Worm (Caenorhabditis elegans) whole organism, L1 larva: Measurements from ENCODE around the gene hot-7.
A peak's percentile ranks its signal among the peaks of the same experiment; 100 is the strongest.

Experiments used
- C04F5.9 ChIP-seq: sonication (generic microtip); optimal IDR thresholded peaks from 2 replicates; lab custom pipeline; 2016; ENCODE audit warnings: missing genetic modification characterization, missing compliant biosample characterization
- C16A3.4 ChIP-seq: fragments of 150-350 bp; optimal IDR thresholded peaks from 2 replicates; lab custom pipeline; 2014; ENCODE audit warnings: missing biosample characterization, missing genetic modification characterization
- C34B4.2 ChIP-seq: sonication (generic microtip); optimal IDR thresholded peaks from 2 replicates; lab custom pipeline; 2017; ENCODE audit warnings: mild to moderate bottlenecking, missing genetic modification characterization, missing compliant biosample characterization
- ceh-8 ChIP-seq: fragments of 200-800 bp; sonication (Bioruptor generic); optimal IDR thresholded peaks from 2 replicates; lab custom pipeline; 2018; ENCODE audit warnings: mild to moderate bottlenecking, missing genetic modification characterization, moderate library complexity, missing compliant biosample characterization
- ceh-88 ChIP-seq: fragments of 200-800 bp; sonication (Bioruptor generic); IDR thresholded peaks from 2 replicates; pipeline ENCODE4 v1.3.6; 2022; ENCODE audit warnings: missing genetic modification characterization, missing compliant biosample characterization
- ceh-90 ChIP-seq: sonication (generic microtip); optimal IDR thresholded peaks from 2 replicates; lab custom pipeline; 2016; ENCODE audit warnings: missing genetic modification characterization, missing compliant biosample characterization
- dsc-1 ChIP-seq: sonication (generic microtip); optimal IDR thresholded peaks from 2 replicates; lab custom pipeline; 2016; ENCODE audit warnings: mild to moderate bottlenecking, missing genetic modification characterization, missing compliant biosample characterization
- efl-1 ChIP-seq, 4 experiments: fragments of 150-350 bp; optimal IDR thresholded peaks in 3 of 4; peaks in 1 of 4; 1 replicate in 1 of 4; 2 replicates in 3 of 4; lab custom pipeline; 2014; ENCODE audit warnings: missing biosample characterization in 2 of 4, missing genetic modification characterization in 2 of 4, missing genetic modification reagents in 2 of 4
- efl-3 ChIP-seq: fragments of 200-800 bp; sonication (Bioruptor generic); optimal IDR thresholded peaks from 2 replicates; lab custom pipeline; 2018; ENCODE audit warnings: mild to moderate bottlenecking, missing genetic modification characterization, missing compliant biosample characterization
- egl-13 ChIP-seq: sonication (generic microtip); optimal IDR thresholded peaks from 2 replicates; lab custom pipeline; 2016; ENCODE audit warnings: missing genotype, missing genetic modification reagents, missing genetic modification characterization, missing compliant biosample characterization
- egl-27 ChIP-seq, 2 experiments: fragments of 150-350 bp in 1 of 2; sonication (generic microtip); optimal IDR thresholded peaks; 3 replicates each; lab custom pipeline; 2017 to 2018; ENCODE audit warnings: missing biosample characterization in 2 of 2, missing genetic modification characterization in 2 of 2, missing genetic modification reagents in 2 of 2
- fkh-10 ChIP-seq: sonication (generic microtip); optimal IDR thresholded peaks from 2 replicates; lab custom pipeline; 2017; ENCODE audit warnings: missing biosample characterization, missing genetic modification reagents, missing genetic modification characterization
- fos-1 ChIP-seq: fragments of 150-350 bp; optimal IDR thresholded peaks from 2 replicates; lab custom pipeline; 2014; ENCODE audit warnings: missing biosample characterization, missing genetic modification characterization
- hpl-2 ChIP-seq: fragments of 150-350 bp; optimal IDR thresholded peaks from 2 replicates; lab custom pipeline; 2014; ENCODE audit warnings: missing biosample characterization, missing genetic modification reagents, missing genetic modification characterization
- lin-13 ChIP-seq: fragments of 150-350 bp; optimal IDR thresholded peaks from 2 replicates; lab custom pipeline; 2014; ENCODE audit warnings: missing biosample characterization, missing genetic modification reagents, missing genetic modification characterization
- lin-14 ChIP-seq: fragments of 200-800 bp; sonication (Bioruptor generic); optimal IDR thresholded peaks from 2 replicates; lab custom pipeline; 2018; ENCODE audit warnings: mild to moderate bottlenecking, missing genetic modification characterization, moderate library complexity, missing compliant biosample characterization
- lin-15B ChIP-seq: fragments of 150-350 bp; sonication (generic microtip); optimal IDR thresholded peaks from 3 replicates; lab custom pipeline; 2014; ENCODE audit warnings: missing biosample characterization, missing genetic modification characterization
- lin-39 ChIP-seq: fragments of 150-350 bp; optimal IDR thresholded peaks from 2 replicates; lab custom pipeline; 2014; ENCODE audit warnings: missing biosample characterization, missing genetic modification reagents, missing genetic modification characterization
- lsy-2 ChIP-seq, 2 experiments: fragments of 150-350 bp; optimal IDR thresholded peaks; 2 replicates each; lab custom pipeline; 2014; ENCODE audit warnings: missing biosample characterization in 2 of 2, missing genetic modification characterization in 2 of 2
- mdl-1 ChIP-seq, 2 experiments: fragments of 150-350 bp; optimal IDR thresholded peaks; 2 replicates each; lab custom pipeline; 2014 to 2017; ENCODE audit warnings: missing biosample characterization in 2 of 2, missing genetic modification characterization in 2 of 2, inconsistent platforms in 1 of 2
- mep-1 ChIP-seq: fragments of 150-350 bp; optimal IDR thresholded peaks from 2 replicates; lab custom pipeline; 2014; ENCODE audit warnings: missing biosample characterization, missing genetic modification characterization
- nhr-12 ChIP-seq: sonication (generic microtip); optimal IDR thresholded peaks from 2 replicates; lab custom pipeline; 2017; ENCODE audit warnings: missing biosample characterization, missing genetic modification characterization
- nhr-19 ChIP-seq: fragments of 200-800 bp; sonication (Bioruptor generic); conservative IDR thresholded peaks from 2 replicates; pipeline ENCODE4 v1.3.6; 2022; ENCODE audit warnings: missing genetic modification characterization, missing compliant biosample characterization
- nhr-237 ChIP-seq: fragments of 150-350 bp; optimal IDR thresholded peaks from 2 replicates; lab custom pipeline; 2014; ENCODE audit warnings: missing biosample characterization, missing genetic modification characterization
- nhr-47 ChIP-seq: sonication (generic microtip); optimal IDR thresholded peaks from 2 replicates; lab custom pipeline; 2016; ENCODE audit warnings: mild to moderate bottlenecking, missing genetic modification characterization, moderate library complexity, missing compliant biosample characterization
- nhr-71 ChIP-seq: sonication (generic microtip); optimal IDR thresholded peaks from 2 replicates; lab custom pipeline; 2016; ENCODE audit warnings: mild to moderate bottlenecking, missing genetic modification characterization, moderate library complexity, missing compliant biosample characterization
- nhr-76 ChIP-seq: sonication (generic microtip); optimal IDR thresholded peaks from 2 replicates; lab custom pipeline; 2017; ENCODE audit warnings: missing biosample characterization, missing genetic modification characterization
- nhr-77 ChIP-seq: fragments of 150-350 bp; optimal IDR thresholded peaks from 2 replicates; lab custom pipeline; 2014; ENCODE audit warnings: missing biosample characterization, missing genetic modification characterization
- nhr-84 ChIP-seq: sonication (generic microtip); optimal IDR thresholded peaks from 2 replicates; lab custom pipeline; 2017; ENCODE audit warnings: missing biosample characterization, missing genetic modification characterization
- nhr-90 ChIP-seq: sonication (generic microtip); optimal IDR thresholded peaks from 2 replicates; lab custom pipeline; 2016; ENCODE audit warnings: mild to moderate bottlenecking, missing genetic modification characterization, missing compliant biosample characterization; ENCODE audit not compliant: poor library complexity
- pag-3 ChIP-seq: sonication (generic microtip); optimal IDR thresholded peaks from 2 replicates; lab custom pipeline; 2017; ENCODE audit warnings: missing genetic modification characterization, mild to moderate bottlenecking, missing compliant biosample characterization, antibody characterized with exemption, borderline replicate concordance; ENCODE audit not compliant: insufficient read depth
- rnt-1 ChIP-seq: sonication (generic microtip); optimal IDR thresholded peaks from 2 replicates; lab custom pipeline; 2016; ENCODE audit warnings: mild to moderate bottlenecking, missing genetic modification characterization, moderate library complexity, missing compliant biosample characterization
- skn-1 ChIP-seq: fragments of 150-350 bp; optimal IDR thresholded peaks from 2 replicates; lab custom pipeline; 2014; ENCODE audit warnings: missing biosample characterization, missing genetic modification characterization
- snu-23 ChIP-seq: sonication (generic microtip); optimal IDR thresholded peaks from 2 replicates; lab custom pipeline; 2016; ENCODE audit warnings: missing genetic modification characterization, missing compliant biosample characterization
- sox-4 ChIP-seq: sonication (generic microtip); optimal IDR thresholded peaks from 2 replicates; lab custom pipeline; 2016; ENCODE audit warnings: missing genetic modification characterization, missing compliant biosample characterization
- tbx-2 ChIP-seq: sonication (generic microtip); optimal IDR thresholded peaks from 2 replicates; lab custom pipeline; 2016; ENCODE audit warnings: missing genetic modification characterization, missing compliant biosample characterization
- tlp-1 ChIP-seq: fragments of 150-350 bp; optimal IDR thresholded peaks from 2 replicates; lab custom pipeline; 2014; ENCODE audit warnings: missing biosample characterization, missing genetic modification characterization
- unc-130 ChIP-seq: fragments of 150-350 bp; optimal IDR thresholded peaks from 2 replicates; lab custom pipeline; 2017; ENCODE audit warnings: missing biosample characterization, missing genetic modification characterization, inconsistent platforms
- unc-86 ChIP-seq: sonication (generic microtip); optimal IDR thresholded peaks from 2 replicates; lab custom pipeline; 2016; ENCODE audit warnings: missing genetic modification characterization, missing compliant biosample characterization
- vab-15 ChIP-seq: sonication (generic microtip); optimal IDR thresholded peaks from 2 replicates; lab custom pipeline; 2017; ENCODE audit warnings: missing genotype, mild to moderate bottlenecking, missing genetic modification characterization, missing compliant biosample characterization
- xbp-1 ChIP-seq: sonication (generic microtip); optimal IDR thresholded peaks from 2 replicates; lab custom pipeline; 2016; ENCODE audit warnings: missing genetic modification characterization, missing compliant biosample characterization
- ztf-4 ChIP-seq: fragments of 150-350 bp; optimal IDR thresholded peaks from 2 replicates; lab custom pipeline; 2014; ENCODE audit warnings: missing biosample characterization, missing genetic modification characterization

Gene hot-7

ce11 chrII:14176642-14177041, 34.6 kb upstream of the hot-7 start:
- no peak for TF ChIP-seq nhr-84 (tag; lab: Kevin White, UChicago)
- peak; percentile 59 for TF ChIP-seq lin-14 (GFP tag; lab: Kevin White, UChicago)
- TF ChIP-seq mdl-1 (tag; optimal IDR thresholded peaks at IDR 0.05; lab: Kevin White, UChicago), result no peak
- TF ChIP-seq mep-1 (tag; lab: Kevin White, UChicago), result no peak
- no peak for TF ChIP-seq unc-86 (tag; lab: Kevin White, UChicago)
- no peak for TF ChIP-seq efl-1 (optimal IDR thresholded peaks at IDR 0.05; lab: Kevin White, UChicago)
- TF ChIP-seq efl-1 (GFP tag; optimal IDR thresholded peaks at IDR 0.05 in 1 of 2; lab: Kevin White, UChicago), result peak in 1 of 2 experiments; percentile 42
- TF ChIP-seq nhr-76 (tag; lab: Kevin White, UChicago), result no peak
- TF ChIP-seq rnt-1 (tag; lab: Kevin White, UChicago), result peak; percentile 26

DNA sequence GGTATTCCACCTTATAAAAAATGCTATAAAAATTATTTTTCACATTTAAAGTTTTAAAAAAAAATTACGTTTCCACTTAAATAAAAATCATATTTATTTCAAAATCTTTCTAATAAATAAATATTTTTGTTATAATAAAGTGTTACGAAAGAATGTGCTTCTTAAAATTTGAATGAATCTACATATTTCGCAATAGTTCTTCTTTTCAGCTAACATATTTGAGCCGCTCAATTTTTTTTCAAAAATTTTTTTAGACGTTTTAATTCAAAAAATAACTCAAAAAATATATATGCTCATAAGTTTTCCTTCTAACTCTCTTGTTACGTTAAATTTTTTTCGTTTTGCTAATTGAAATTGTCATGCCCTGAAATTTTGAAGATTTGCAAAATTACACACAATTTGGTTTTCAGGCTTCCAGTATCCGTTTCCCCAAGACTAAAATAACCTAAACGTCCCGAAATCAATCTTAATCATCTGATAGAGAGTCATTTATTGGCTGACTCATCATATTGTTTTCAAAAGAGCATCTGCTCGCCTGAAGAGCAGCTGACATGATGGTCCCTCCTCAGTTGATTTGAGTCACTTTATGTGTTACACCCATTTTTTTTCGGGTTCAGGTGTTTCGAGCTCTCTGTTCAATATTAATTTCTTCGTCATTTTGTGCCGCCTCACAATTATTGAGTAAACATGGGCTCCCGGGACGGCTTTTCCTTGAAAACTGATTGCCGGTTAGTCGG, 32.8 kb upstream of the hot-7 start, which contains the start of gene efhd-1:
Gene efhd-1 (plus strand): TSS at position 582 of the 737 bp plus-strand sequence.
- TF ChIP-seq lin-15B (tag; lab: Kevin White, UChicago) (no peak), vab-15 (tag; lab: Kevin White, UChicago) (no peak), lsy-2 (tag; optimal IDR thresholded peaks at IDR 0.05; lab: Kevin White, UChicago) (peak in 1 of 2 experiments; percentile 18), nhr-84 (tag; lab: Kevin White, UChicago) (no peak), ztf-4 (tag; lab: Kevin White, UChicago) (no peak), pag-3 (tag; lab: Kevin White, UChicago) (no peak), egl-27 (tag; optimal IDR thresholded peaks at IDR 0.05; lab: Kevin White, UChicago) (no peak), nhr-76 (tag; lab: Kevin White, UChicago) (no peak), C04F5.9 (no peak), hpl-2 (GFP tag; lab: Kevin White, UChicago) (no peak), nhr-237 (no peak), efl-3 (GFP tag; lab: Kevin White, UChicago) (no peak), xbp-1 (no peak), lin-39 (tag; lab: Kevin White, UChicago) (peak; percentile 40), nhr-19 (no peak), tbx-2 (tag; lab: Kevin White, UChicago) (no peak), fkh-10 (no peak), efl-1 (optimal IDR thresholded peaks at IDR 0.05; lab: Kevin White, UChicago) (no peak), efl-1 (GFP tag; optimal IDR thresholded peaks at IDR 0.05 in 1 of 2; lab: Kevin White, UChicago) (peak in 1 of 2 experiments; percentile 44), nhr-47 (tag; lab: Kevin White, UChicago) (no peak), nhr-77 (no peak), lin-14 (GFP tag; lab: Kevin White, UChicago) (peak; percentile 65), egl-13 (tag; lab: Kevin White, UChicago) (no peak), ceh-8 (no peak), rnt-1 (tag; lab: Kevin White, UChicago) (peak; percentile 67), snu-23 (GFP tag; lab: Kevin White, UChicago) (no peak), C16A3.4 (no peak), mep-1 (tag; lab: Kevin White, UChicago) (no peak), nhr-71 (tag; lab: Kevin White, UChicago) (peak; percentile 30), unc-130 (tag; lab: Kevin White, UChicago) (peak; percentile 0), unc-86 (tag; lab: Kevin White, UChicago) (no peak), C34B4.2 (no peak), skn-1 (tag; lab: Kevin White, UChicago) (no peak), lin-13 (GFP tag; lab: Kevin White, UChicago) (no peak)

DNA sequence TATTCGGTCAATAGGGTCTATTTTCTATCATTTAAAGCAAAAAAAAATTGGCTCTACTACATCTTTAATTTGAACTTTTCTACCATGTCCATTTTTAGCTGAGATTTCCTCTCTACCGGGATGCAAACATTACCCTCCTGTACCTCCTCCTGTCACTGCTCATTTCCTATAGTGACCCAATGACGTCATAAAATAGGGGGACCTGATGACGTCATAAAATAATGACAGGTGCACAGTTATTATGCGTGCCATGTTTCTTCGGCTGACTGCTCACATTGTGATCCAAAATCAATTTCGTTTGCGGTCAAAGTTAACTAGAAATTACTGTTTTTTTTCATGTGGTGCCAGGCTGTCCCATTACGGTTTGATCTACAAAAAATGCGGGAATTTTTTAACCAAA, 24.3 kb upstream of the hot-7 start:
- TF ChIP-seq pag-3 (tag; lab: Kevin White, UChicago), result no peak
- TF ChIP-seq nhr-90 (tag; lab: Kevin White, UChicago), result no peak
- no peak for TF ChIP-seq C16A3.4
- no peak for TF ChIP-seq tlp-1 (tag; lab: Kevin White, UChicago)
- no peak for TF ChIP-seq dsc-1 (tag; lab: Kevin White, UChicago)
- TF ChIP-seq nhr-84 (tag; lab: Kevin White, UChicago), result no peak
- no peak for TF ChIP-seq fos-1 (tag; lab: Kevin White, UChicago)
- TF ChIP-seq unc-86 (tag; lab: Kevin White, UChicago), result no peak
- no peak for TF ChIP-seq ceh-88 (GFP tag; lab: Robert Waterston, UW)
- no peak for TF ChIP-seq lin-13 (GFP tag; lab: Kevin White, UChicago)
- no peak for TF ChIP-seq ceh-90
- TF ChIP-seq sox-4, result no peak
- TF ChIP-seq egl-13 (tag; lab: Kevin White, UChicago), result no peak
- no peak for TF ChIP-seq nhr-12 (tag; lab: Kevin White, UChicago)
- no peak for TF ChIP-seq efl-3 (GFP tag; lab: Kevin White, UChicago)
